Worm (Caenorhabditis elegans) whole organism, L4 larva: ENCODE data around the gene T26C12.2.

Experiments
- F37D6.2 ChIP-seq: sonication (generic microtip); optimal IDR thresholded peaks from 2 replicates; lab custom pipeline; 2016; ENCODE audit warnings: mild to moderate bottlenecking, missing genetic modification characterization, missing compliant biosample characterization
- T26A8.4 ChIP-seq: fragments of 200-800 bp; sonication (Bioruptor generic); IDR thresholded peaks from 2 replicates; pipeline ENCODE4 v1.3.6; 2022; ENCODE audit warnings: missing genetic modification characterization, missing compliant biosample characterization
- Y48G9A.11 ChIP-seq: fragments of 200-800 bp; sonication (Bioruptor generic); IDR thresholded peaks from 2 replicates; pipeline ENCODE4 v1.3.6; 2022; ENCODE audit warnings: missing genetic modification reagents, missing genetic modification characterization, missing compliant biosample characterization
- Y75B8A.6 ChIP-seq: fragments of 200-800 bp; sonication (Bioruptor generic); IDR thresholded peaks from 2 replicates; pipeline ENCODE4 v1.3.6; 2022; ENCODE audit warnings: missing genetic modification reagents, missing genetic modification characterization, missing compliant biosample characterization
- aha-1 ChIP-seq: fragments of 150-350 bp; peaks from one replicate; lab custom pipeline; 2014; ENCODE audit warnings: missing biosample characterization, missing genetic modification characterization
- aly-2 ChIP-seq: sonication (generic microtip); optimal IDR thresholded peaks from 2 replicates; lab custom pipeline; 2018; ENCODE audit warnings: missing biosample characterization, missing genetic modification characterization
- ama-1 ChIP-seq: fragments of 150-350 bp; optimal IDR thresholded peaks from 2 replicates; lab custom pipeline; 2014; ENCODE audit warnings: inconsistent platforms, mixed read lengths
- ceh-28 ChIP-seq: fragments of 150-350 bp; optimal IDR thresholded peaks from 2 replicates; lab custom pipeline; 2014; ENCODE audit warnings: missing biosample characterization, missing genetic modification reagents, missing genetic modification characterization
- ctbp-1 ChIP-seq: fragments of 200-800 bp; sonication (Bioruptor generic); IDR thresholded peaks from 2 replicates; pipeline ENCODE4 v1.3.6; 2022; ENCODE audit warnings: missing genetic modification reagents, missing genetic modification characterization, missing compliant biosample characterization
- daf-16 ChIP-seq, 3 experiments: sonication (generic microtip); optimal IDR thresholded peaks; 2 replicates each; lab custom pipeline; 2016 to 2017; ENCODE audit warnings: missing genetic modification characterization in 3 of 3, missing genetic modification reagents in 3 of 3, mild to moderate bottlenecking in 2 of 3, missing compliant biosample characterization in 2 of 3, missing biosample characterization in 1 of 3, moderate library complexity in 1 of 3
- dmd-6 ChIP-seq: fragments of 200-800 bp; sonication (Bioruptor generic); IDR thresholded peaks from 2 replicates; pipeline ENCODE4 v1.3.6; 2022; ENCODE audit warnings: missing genetic modification reagents, missing genetic modification characterization, missing compliant biosample characterization
- dpl-1 ChIP-seq: fragments of 150-350 bp; optimal IDR thresholded peaks from 2 replicates; lab custom pipeline; 2014; ENCODE audit warnings: missing biosample characterization, missing genetic modification reagents, missing genetic modification characterization
- duxl-1 ChIP-seq: sonication (generic microtip); optimal IDR thresholded peaks from 2 replicates; lab custom pipeline; 2016; ENCODE audit warnings: mild to moderate bottlenecking, missing genetic modification characterization, moderate library complexity, missing compliant biosample characterization; ENCODE audit not compliant: poor library complexity
- dve-1 ChIP-seq: sonication (generic microtip); optimal IDR thresholded peaks from 2 replicates; lab custom pipeline; 2017; ENCODE audit warnings: antibody characterized with exemption, mild to moderate bottlenecking, missing genetic modification characterization, missing compliant biosample characterization; ENCODE audit not compliant: insufficient read depth
- hlh-11 ChIP-seq: fragments of 200-800 bp; sonication (Bioruptor generic); optimal IDR thresholded peaks from 2 replicates; lab custom pipeline; 2018; ENCODE audit warnings: mild to moderate bottlenecking, missing genetic modification characterization, missing compliant biosample characterization
- hlh-30 ChIP-seq: sonication (generic microtip); optimal IDR thresholded peaks from 2 replicates; lab custom pipeline; 2017; ENCODE audit warnings: antibody characterized with exemption, mild to moderate bottlenecking, missing genetic modification characterization, missing compliant biosample characterization; ENCODE audit not compliant: insufficient read depth
- lin-13 ChIP-seq: fragments of 150-350 bp; optimal IDR thresholded peaks from 2 replicates; lab custom pipeline; 2014; ENCODE audit warnings: missing biosample characterization, missing genetic modification reagents, missing genetic modification characterization
- lin-38 ChIP-seq: fragments of 200-800 bp; sonication (Bioruptor generic); IDR thresholded peaks from 2 replicates; pipeline ENCODE4 v1.3.6; 2022; ENCODE audit warnings: missing genetic modification reagents, missing genetic modification characterization, missing compliant biosample characterization
- mdl-1 ChIP-seq, 2 experiments: fragments of 150-350 bp in 1 of 2; sonication (generic microtip) in 1 of 2; optimal IDR thresholded peaks; 2 replicates each; lab custom pipeline; 2014 to 2017; ENCODE audit warnings: missing biosample characterization in 2 of 2, missing genetic modification characterization in 2 of 2
- mdt-29 ChIP-seq: fragments of 200-800 bp; sonication (Bioruptor generic); IDR thresholded peaks from 2 replicates; pipeline ENCODE4 v1.3.6; 2022; ENCODE audit warnings: missing genetic modification reagents, missing genetic modification characterization, missing compliant biosample characterization
- mep-1 ChIP-seq: fragments of 150-350 bp; sonication (generic microtip); optimal IDR thresholded peaks from 3 replicates; lab custom pipeline; 2014; ENCODE audit warnings: missing biosample characterization, missing genetic modification characterization
- mes-2 ChIP-seq: sonication (generic microtip); optimal IDR thresholded peaks from 2 replicates; lab custom pipeline; 2016; ENCODE audit warnings: missing genotype, mild to moderate bottlenecking, missing genetic modification characterization, missing compliant biosample characterization; ENCODE audit not compliant: poor library complexity, severe bottlenecking
- mxl-2 ChIP-seq: fragments of 200-800 bp; sonication (Bioruptor generic); conservative IDR thresholded peaks from 2 replicates; pipeline ENCODE4 v1.3.6; 2022; ENCODE audit warnings: missing genetic modification reagents, missing genetic modification characterization, missing compliant biosample characterization
- mxl-3 ChIP-seq: fragments of 200-800 bp; sonication (Bioruptor generic); optimal IDR thresholded peaks from 2 replicates; lab custom pipeline; 2018; ENCODE audit warnings: mild to moderate bottlenecking, missing genetic modification characterization, missing compliant biosample characterization
- nhr-10 ChIP-seq: fragments of 150-350 bp; optimal IDR thresholded peaks from 2 replicates; lab custom pipeline; 2014; ENCODE audit warnings: missing biosample characterization, missing genetic modification characterization
- nhr-11 ChIP-seq: fragments of 150-350 bp; optimal IDR thresholded peaks from 2 replicates; lab custom pipeline; 2014; ENCODE audit warnings: missing biosample characterization, missing genetic modification characterization
- nhr-25 ChIP-seq: sonication (generic microtip); optimal IDR thresholded peaks from 2 replicates; lab custom pipeline; 2017; ENCODE audit warnings: missing genetic modification characterization, mild to moderate bottlenecking, missing compliant biosample characterization, antibody characterized with exemption, moderate library complexity, borderline replicate concordance; ENCODE audit not compliant: insufficient read depth
- nhr-28 ChIP-seq: fragments of 150-350 bp; optimal IDR thresholded peaks from 2 replicates; lab custom pipeline; 2014; ENCODE audit warnings: missing biosample characterization, missing genetic modification characterization
- nhr-41 ChIP-seq: fragments of 200-800 bp; sonication (Bioruptor generic); IDR thresholded peaks from 2 replicates; pipeline ENCODE4 v1.3.6; 2022; ENCODE audit warnings: missing genetic modification reagents, missing genetic modification characterization, missing compliant biosample characterization
- nhr-48 ChIP-seq: sonication (generic microtip); optimal IDR thresholded peaks from 2 replicates; lab custom pipeline; 2016; ENCODE audit warnings: mild to moderate bottlenecking, missing genetic modification characterization, missing compliant biosample characterization
- nhr-6 ChIP-seq: fragments of 150-350 bp; optimal IDR thresholded peaks from 2 replicates; lab custom pipeline; 2014; ENCODE audit warnings: missing biosample characterization, missing genetic modification characterization
- nhr-77 ChIP-seq: fragments of 150-350 bp; optimal IDR thresholded peaks from 2 replicates; lab custom pipeline; 2014; ENCODE audit warnings: missing biosample characterization, missing genetic modification characterization
- pha-4 ChIP-seq, 2 experiments: fragments of 150-350 bp in 1 of 2; fragments of 200-800 bp in 1 of 2; sonication (Bioruptor generic) in 1 of 2; IDR thresholded peaks in 1 of 2; optimal IDR thresholded peaks in 1 of 2; 2 replicates each; pipeline versions ENCODE4 v1.3.6 to Lab custom; 2014 to 2022; ENCODE audit warnings: missing genetic modification characterization in 2 of 2, missing genetic modification reagents in 2 of 2, missing biosample characterization in 1 of 2, missing compliant biosample characterization in 1 of 2
- php-3 ChIP-seq: fragments of 200-800 bp; sonication (Bioruptor generic); IDR thresholded peaks from 2 replicates; pipeline ENCODE4 v1.3.6; 2022; ENCODE audit warnings: missing genetic modification reagents, missing genetic modification characterization, missing compliant biosample characterization
- pqm-1 ChIP-seq: sonication (generic microtip); optimal IDR thresholded peaks from 2 replicates; lab custom pipeline; 2017; ENCODE audit warnings: missing biosample characterization, missing genetic modification characterization
- sdz-12 ChIP-seq: fragments of 200-800 bp; sonication (Bioruptor generic); optimal IDR thresholded peaks from 2 replicates; lab custom pipeline; 2018; ENCODE audit warnings: mild to moderate bottlenecking, missing genetic modification characterization, missing compliant biosample characterization
- set-16 ChIP-seq: fragments of 200-800 bp; sonication (Bioruptor generic); IDR thresholded peaks from 2 replicates; pipeline ENCODE4 v1.3.6; 2022; ENCODE audit warnings: missing genetic modification reagents, missing genetic modification characterization, missing compliant biosample characterization
- snpc-1.2 ChIP-seq: fragments of 200-800 bp; sonication (Bioruptor generic); IDR thresholded peaks from 2 replicates; pipeline ENCODE4 v1.3.6; 2022; ENCODE audit warnings: missing genetic modification reagents, missing genetic modification characterization, missing compliant biosample characterization
- spr-1 ChIP-seq: sonication (generic microtip); optimal IDR thresholded peaks from 2 replicates; lab custom pipeline; 2016; ENCODE audit warnings: mild to moderate bottlenecking, missing genetic modification characterization, missing compliant biosample characterization
- spr-3 ChIP-seq: fragments of 200-800 bp; sonication (Bioruptor generic); optimal IDR thresholded peaks from 2 replicates; lab custom pipeline; 2018; ENCODE audit warnings: mild to moderate bottlenecking, missing genetic modification characterization, missing compliant biosample characterization
- unc-39 ChIP-seq: sonication (generic microtip); optimal IDR thresholded peaks from 2 replicates; lab custom pipeline; 2017; ENCODE audit warnings: missing biosample characterization, missing genetic modification characterization
- unc-62 ChIP-seq, 3 experiments: fragments of 150-350 bp in 1 of 3; sonication (generic microtip); optimal IDR thresholded peaks in 2 of 3; peaks in 1 of 3; 1 replicate in 1 of 3; 2 replicates in 2 of 3; lab custom pipeline; 2014 to 2017; ENCODE audit warnings: missing biosample characterization in 3 of 3, missing genetic modification characterization in 3 of 3, missing genetic modification reagents in 3 of 3, missing genotype in 1 of 3
- zfp-2 ChIP-seq: sonication (generic microtip); optimal IDR thresholded peaks from 2 replicates; lab custom pipeline; 2016; ENCODE audit warnings: mild to moderate bottlenecking, missing genetic modification characterization, missing compliant biosample characterization
- ztf-11 ChIP-seq: fragments of 150-350 bp; optimal IDR thresholded peaks from 2 replicates; lab custom pipeline; 2014; ENCODE audit warnings: missing biosample characterization, missing genetic modification characterization

The T26C12.2 gene

DNA sequence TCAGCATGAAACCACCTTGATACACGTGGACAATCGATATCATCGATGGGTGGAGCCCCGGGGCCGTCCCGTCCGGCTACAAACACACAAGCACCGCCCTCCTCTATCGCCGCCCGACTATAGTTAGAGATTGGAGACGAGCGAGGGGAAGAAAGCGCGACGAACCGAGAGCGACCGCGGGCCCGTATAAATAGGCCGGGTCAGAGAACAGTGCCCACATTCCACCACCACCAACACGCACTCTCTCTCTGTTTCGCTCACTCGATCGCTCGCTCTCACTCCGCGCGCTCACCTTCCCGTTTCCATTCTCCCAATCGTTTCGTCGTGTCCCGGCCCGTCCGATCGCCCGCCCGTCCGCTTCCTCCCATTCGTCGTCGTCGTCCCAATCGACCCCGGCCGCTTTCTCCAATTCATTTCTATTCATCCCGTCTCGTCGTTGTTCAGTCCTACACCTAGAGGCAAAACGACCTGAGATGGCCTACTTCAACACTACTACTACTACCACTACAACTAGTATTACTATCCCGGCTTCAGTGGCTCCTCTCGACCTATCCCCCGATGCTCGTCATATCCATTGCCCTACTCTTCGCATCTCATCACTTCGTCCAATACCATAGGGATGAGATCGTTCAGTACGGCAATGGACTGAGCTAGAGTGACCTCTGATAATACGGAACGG, 32.7 kb downstream of the T26C12.2 start (continued):
- peak; percentile 34; the same call in 1 of the 2 replicates for TF ChIP-seq pha-4 (GFP tag; IDR thresholded peaks at IDR 0.05; lab: Robert Waterston, UW)
- TF ChIP-seq pha-4 (tag; optimal IDR thresholded peaks at IDR 0.05; lab: Kevin White, UChicago) = no peak
- TF ChIP-seq mep-1 = peak; percentile 72
- peak; percentile 39 for TF ChIP-seq nhr-10 (tag; lab: Kevin White, UChicago)
- TF ChIP-seq lin-13 (GFP tag; lab: Kevin White, UChicago) = peak; percentile 52
- TF ChIP-seq T26A8.4 (GFP tag; lab: Robert Waterston, UW) = peak; percentile 65; the same call in 1 of the 2 replicates
- TF ChIP-seq ceh-28 (tag; lab: Kevin White, UChicago) = peak; percentile 27
- no peak for TF ChIP-seq nhr-6 (tag; lab: Kevin White, UChicago)
- peak; percentile 98 for TF ChIP-seq set-16 (GFP tag; lab: Robert Waterston, UW)
- peak; percentile 37 for TF ChIP-seq ama-1 (lab: Kevin White, UChicago)
- TF ChIP-seq ztf-11 (tag; lab: Kevin White, UChicago) = no peak
- TF ChIP-seq Y75B8A.6 (GFP tag; lab: Robert Waterston, UW) = no peak
- TF ChIP-seq unc-39 (tag; lab: Kevin White, UChicago) = no peak
- peak; percentile 35; the same call in 1 of the 2 replicates for TF ChIP-seq lin-38
- TF ChIP-seq dmd-6 = peak; percentile 72
- no peak for TF ChIP-seq ctbp-1 (GFP tag; lab: Robert Waterston, UW)
- TF ChIP-seq spr-3 (GFP tag; lab: Kevin White, UChicago) = no peak
- no peak for TF ChIP-seq zfp-2 (tag; lab: Kevin White, UChicago)
- TF ChIP-seq Y48G9A.11 (GFP tag; lab: Robert Waterston, UW) = no peak
- TF ChIP-seq nhr-28 (tag; lab: Kevin White, UChicago) = peak; percentile 96
- TF ChIP-seq php-3 = 0 out of 2 replicates have a peak, but pooled peaks have one; percentile 42
- TF ChIP-seq aha-1 (tag; lab: Kevin White, UChicago) = peak; percentile 93
- TF ChIP-seq dpl-1 (GFP tag; lab: Kevin White, UChicago) = peak; percentile 27
- peak; percentile 13 to 87 for TF ChIP-seq mdl-1 (tag; optimal IDR thresholded peaks at IDR 0.05; lab: Kevin White, UChicago)
- TF ChIP-seq duxl-1 (tag; lab: Kevin White, UChicago) = peak; percentile 11
- TF ChIP-seq nhr-77 = peak; percentile 29

DNA sequence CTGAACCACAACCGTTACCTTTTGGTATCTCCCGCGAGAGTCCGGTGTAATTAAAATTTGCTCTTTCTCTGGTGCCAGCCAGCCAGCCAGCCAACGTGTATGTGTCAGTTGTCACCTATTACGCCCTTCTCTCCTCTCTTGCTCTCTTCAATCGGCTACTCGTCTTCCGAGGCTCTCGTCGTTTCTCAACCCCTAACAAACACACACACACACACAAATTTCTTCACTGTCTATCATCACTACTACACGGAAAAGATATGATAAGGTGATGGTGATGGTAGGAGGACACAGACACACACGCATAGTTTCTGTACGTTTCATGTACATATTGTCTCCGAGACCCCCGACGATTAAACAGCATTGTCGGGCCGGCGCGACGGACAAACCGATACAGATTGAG, 33.9 kb downstream of the T26C12.2 start:
- TF ChIP-seq mxl-3 (GFP tag; lab: Kevin White, UChicago) (peak; percentile 72), mes-2 (peak; percentile 42), zfp-2 (tag; lab: Kevin White, UChicago) (no peak), ama-1 (lab: Kevin White, UChicago) (peak; percentile 13), hlh-11 (peak; percentile 79), nhr-77 (peak; percentile 42), aha-1 (tag; lab: Kevin White, UChicago) (no peak), aly-2 (tag; lab: Kevin White, UChicago) (no peak), pha-4 (GFP tag; IDR thresholded peaks at IDR 0.05; lab: Robert Waterston, UW) (no peak), pha-4 (tag; optimal IDR thresholded peaks at IDR 0.05; lab: Kevin White, UChicago) (peak; percentile 4), sdz-12 (no peak), ztf-11 (tag; lab: Kevin White, UChicago) (no peak), nhr-11 (tag; lab: Kevin White, UChicago) (peak; percentile 20), unc-62 (GFP tag; optimal IDR thresholded peaks at IDR 0.05 in 1 of 2; lab: Kevin White, UChicago) (peak in 1 of 2 experiments; percentile 14), unc-62 (tag; optimal IDR thresholded peaks at IDR 0.05; lab: Kevin White, UChicago) (no peak), mep-1 (peak; percentile 14), mdt-29 (GFP tag; lab: Robert Waterston, UW) (no peak), ceh-28 (tag; lab: Kevin White, UChicago) (no peak), dve-1 (peak; percentile 60), nhr-41 (0 out of 2 replicates have a peak, but pooled peaks have one; percentile 13), nhr-48 (tag; lab: Kevin White, UChicago) (no peak), dmd-6 (peak; percentile 60), snpc-1.2 (GFP tag; lab: Robert Waterston, UW) (no peak), daf-16 (GFP tag; optimal IDR thresholded peaks at IDR 0.05; lab: Kevin White, UChicago) (no peak), daf-16 (tag; optimal IDR thresholded peaks at IDR 0.05; lab: Kevin White, UChicago) (peak; percentile 43), mdl-1 (tag; optimal IDR thresholded peaks at IDR 0.05; lab: Kevin White, UChicago) (peak in 1 of 2 experiments; percentile 19), F37D6.2 (tag; lab: Kevin White, UChicago) (no peak), pqm-1 (tag; lab: Kevin White, UChicago) (peak; percentile 65), set-16 (GFP tag; lab: Robert Waterston, UW) (no peak), mxl-2 (no peak), spr-1 (tag; lab: Kevin White, UChicago) (no peak), nhr-25 (tag; lab: Kevin White, UChicago) (no peak), hlh-30 (tag; lab: Kevin White, UChicago) (peak; percentile 9)
